Worm (Caenorhabditis elegans): ENCODE data around the gene unc-25.

Gene unc-25

ce11 chrIII:12966895-12967294 lies 24.4 kb downstream of the unc-25 start, which contains the start of gene ttm-1:
Gene ttm-1, minus strand, starts transcription at chrIII:12966995.
- TF ChIP-seq bed-2 (GFP tag; IDR thresholded peaks at IDR 0.05) (no peak), D2030.7 (GFP tag; IDR thresholded peaks at IDR 0.05) (no peak), sptf-2 (GFP tag; optimal IDR thresholded peaks at IDR 0.05) (no peak), pha-4 (tag; optimal IDR thresholded peaks at IDR 0.05) (no peak), snpc-1.3 (tag; optimal IDR thresholded peaks at IDR 0.05; ENCODE audit: insufficient read depth) (no peak), lin-35 (GFP tag; optimal IDR thresholded peaks at IDR 0.05) (no peak), lir-1 (GFP tag; conservative IDR thresholded peaks at IDR 0.05) (no peak), nhr-27 (tag; optimal IDR thresholded peaks at IDR 0.05) (no peak), attf-3 (GFP tag; conservative IDR thresholded peaks at IDR 0.05) (no peak)

DNA sequence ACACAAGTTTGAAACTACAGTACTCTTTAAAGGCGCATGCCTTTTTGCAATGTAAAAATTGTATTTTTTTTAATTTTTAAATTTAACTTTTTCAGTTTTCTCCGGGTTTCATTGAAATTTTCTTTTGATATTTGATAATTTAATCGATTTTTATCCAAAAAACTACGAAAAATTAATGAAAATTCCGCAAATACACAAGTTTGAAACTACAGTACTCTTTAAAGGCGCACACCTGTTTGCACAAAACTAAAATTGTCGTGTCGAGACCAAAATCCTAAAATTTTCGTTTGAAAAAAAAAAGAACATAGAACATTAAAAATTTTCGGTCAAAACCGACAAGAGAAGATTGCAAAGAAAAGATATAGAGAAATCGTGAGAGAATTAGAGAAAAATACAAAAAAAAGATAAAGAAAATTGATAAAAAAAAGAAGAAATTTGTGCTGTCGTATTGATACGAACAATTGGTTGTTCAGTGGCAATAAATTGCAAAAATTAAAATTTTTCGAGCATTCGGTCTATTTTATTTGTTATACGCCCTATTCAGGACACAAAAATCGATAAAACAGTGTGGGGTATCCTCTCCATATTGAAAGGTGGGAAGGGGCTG lies 25.1 kb downstream of the unc-25 start:
- TF ChIP-seq attf-3 (GFP tag; conservative IDR thresholded peaks at IDR 0.05) (no peak), madf-6 (GFP tag; IDR thresholded peaks at IDR 0.05) (peak; percentile 67; the same call in 1 of the 2 replicates), nhr-120 (GFP tag; IDR thresholded peaks at IDR 0.05) (no peak), ceh-100 (GFP tag; IDR thresholded peaks at IDR 0.05) (no peak), nhr-80 (tag; optimal IDR thresholded peaks at IDR 0.05) (peak; percentile 63), xnd-1 (tag; optimal IDR thresholded peaks at IDR 0.05) (peak; percentile 80), hlh-26 (GFP tag; conservative IDR thresholded peaks at IDR 0.05) (no peak), hmg-1.2 (GFP tag; IDR thresholded peaks at IDR 0.05) (peak; percentile 44; the same call in 1 of the 2 replicates), madf-8 (GFP tag; conservative IDR thresholded peaks at IDR 0.05) (peak; percentile 58), F39B2.1 (GFP tag; IDR thresholded peaks at IDR 0.05) (no peak), Y56A3A.18 (GFP tag; IDR thresholded peaks at IDR 0.05) (no peak), D2030.7 (GFP tag; IDR thresholded peaks at IDR 0.05) (0 out of 2 replicates have a peak, but pooled peaks have one; percentile 29), egrh-3 (GFP tag; IDR thresholded peaks at IDR 0.05) (no peak), F55B11.4 (tag; optimal IDR thresholded peaks at IDR 0.05; ENCODE audit: borderline replicate concordance, insufficient read depth) (no peak), lsl-1 (GFP tag; optimal IDR thresholded peaks at IDR 0.05) (peak; percentile 93), athp-1 (tag; optimal IDR thresholded peaks at IDR 0.05) (peak; percentile 2), attf-5 (GFP tag; optimal IDR thresholded peaks at IDR 0.05) (no peak), F33H1.4 (GFP tag; IDR thresholded peaks at IDR 0.05) (peak; percentile 69)

DNA sequence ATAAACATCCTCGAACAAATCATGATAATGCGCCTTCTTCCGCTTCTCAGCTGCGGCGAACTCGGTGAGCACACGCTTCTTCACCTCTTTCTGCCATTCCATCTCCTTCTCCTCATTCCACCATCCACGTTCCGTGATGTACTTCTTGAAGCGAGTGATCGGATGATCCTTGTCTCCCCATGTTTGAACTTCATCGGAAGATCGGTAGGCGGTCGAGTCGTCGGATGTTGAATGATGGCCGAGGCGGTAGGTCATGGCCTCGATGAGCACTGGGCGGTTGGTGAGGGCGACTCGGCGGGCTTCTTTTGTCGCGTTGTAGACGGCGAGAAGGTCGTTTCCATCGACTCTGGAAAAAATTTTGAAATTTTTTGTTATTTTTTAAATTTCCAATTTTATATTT lies 25.9 kb downstream of the unc-25 start:
- TF ChIP-seq efl-1 (GFP tag; optimal IDR thresholded peaks at IDR 0.05) (no peak), zfh-2 (GFP tag; conservative IDR thresholded peaks at IDR 0.05) (peak; percentile 62)

- no peak for TF ChIP-seq athp-1 (tag; optimal IDR thresholded peaks at IDR 0.05)
- TF ChIP-seq attf-5 (GFP tag; optimal IDR thresholded peaks at IDR 0.05): no peak
- peak in 1 of 2 experiments; percentile 15 for TF ChIP-seq let-607 (tag; optimal IDR thresholded peaks at IDR 0.05)
- TF ChIP-seq akir-1 (GFP tag; optimal IDR thresholded peaks at IDR 0.05): no peak
- no peak for TF ChIP-seq hrde-1 (tag; optimal IDR thresholded peaks at IDR 0.05; ENCODE audit: borderline replicate concordance)
- TF ChIP-seq madf-6 (GFP tag; IDR thresholded peaks at IDR 0.05): peak; percentile 47
- no peak for TF ChIP-seq hmg-1.2 (GFP tag; IDR thresholded peaks at IDR 0.05)
- TF ChIP-seq bed-1 (GFP tag; IDR thresholded peaks at IDR 0.05): no peak
- no peak for TF ChIP-seq C06A6.2 (GFP tag; conservative IDR thresholded peaks at IDR 0.05)
- TF ChIP-seq ztf-25 (GFP tag; IDR thresholded peaks at IDR 0.05): no peak
- TF ChIP-seq lsl-1 (GFP tag; optimal IDR thresholded peaks at IDR 0.05): peak; percentile 66
- TF ChIP-seq Y53G8AR.9 (GFP tag; conservative IDR thresholded peaks at IDR 0.05): no peak
- peak; percentile 44 for TF ChIP-seq madf-8 (GFP tag; conservative IDR thresholded peaks at IDR 0.05)
- no peak for TF ChIP-seq lin-54 (GFP tag; optimal IDR thresholded peaks at IDR 0.05)
- no peak for TF ChIP-seq mes-4 (tag; optimal IDR thresholded peaks at IDR 0.05)
- no peak for TF ChIP-seq ztf-3 (GFP tag; optimal IDR thresholded peaks at IDR 0.05)
- TF ChIP-seq snpc-1.3 (tag; optimal IDR thresholded peaks at IDR 0.05; ENCODE audit: insufficient read depth): no peak
- no peak for TF ChIP-seq B0035.1 (tag; optimal IDR thresholded peaks at IDR 0.05)
These were observed 29.5 kb downstream of the unc-25 start for ce11 chrIII:12971828-12972379.

All from whole organism, young adult.